Worm (Caenorhabditis elegans) whole organism, L2 larva: ENCODE data around the gene snt-7.

Experiments
- C34F6.9 ChIP-seq: fragments of 150-350 bp; optimal IDR thresholded peaks from 2 replicates; lab custom pipeline; 2014; ENCODE audit warnings: missing biosample characterization, missing genetic modification characterization
- F13H6.1 ChIP-seq: sonication (generic microtip); optimal IDR thresholded peaks from 2 replicates; lab custom pipeline; 2016; ENCODE audit warnings: missing genetic modification characterization, missing compliant biosample characterization
- R02D3.7 ChIP-seq: fragments of 150-350 bp; optimal IDR thresholded peaks from 2 replicates; lab custom pipeline; 2014; ENCODE audit warnings: missing biosample characterization, missing genetic modification characterization
- Y55F3AM.14 ChIP-seq: fragments of 200-800 bp; sonication (Bioruptor generic); optimal IDR thresholded peaks from 2 replicates; lab custom pipeline; 2018; ENCODE audit warnings: mild to moderate bottlenecking, missing genetic modification characterization, missing compliant biosample characterization
- alr-1 ChIP-seq: fragments of 150-350 bp; optimal IDR thresholded peaks from 2 replicates; lab custom pipeline; 2014; ENCODE audit warnings: missing biosample characterization, missing genetic modification characterization
- ama-1 ChIP-seq: fragments of 150-350 bp; optimal IDR thresholded peaks from 2 replicates; lab custom pipeline; 2018; ENCODE audit warnings: inconsistent platforms
- blmp-1 ChIP-seq: sonication (generic microtip); optimal IDR thresholded peaks from 2 replicates; lab custom pipeline; 2017; ENCODE audit warnings: missing genetic modification characterization, mild to moderate bottlenecking, missing compliant biosample characterization, antibody characterized with exemption, moderate library complexity; ENCODE audit not compliant: insufficient read depth
- ceh-16 ChIP-seq: fragments of 150-350 bp; optimal IDR thresholded peaks from 2 replicates; lab custom pipeline; 2014; ENCODE audit warnings: missing biosample characterization, missing genetic modification characterization
- ceh-82 ChIP-seq: fragments of 150-350 bp; optimal IDR thresholded peaks from 2 replicates; lab custom pipeline; 2014; ENCODE audit warnings: missing biosample characterization, missing genetic modification characterization
- crh-2 ChIP-seq: sonication (generic microtip); optimal IDR thresholded peaks from 2 replicates; lab custom pipeline; 2017; ENCODE audit warnings: missing biosample characterization, missing genetic modification characterization
- egl-27 ChIP-seq: sonication (generic microtip); optimal IDR thresholded peaks from 3 replicates; lab custom pipeline; 2017; ENCODE audit warnings: missing biosample characterization, missing genetic modification reagents, missing genetic modification characterization
- elt-3 ChIP-seq: sonication (generic microtip); optimal IDR thresholded peaks from 2 replicates; lab custom pipeline; 2017; ENCODE audit warnings: missing biosample characterization, missing genetic modification characterization
- fos-1 ChIP-seq: fragments of 150-350 bp; optimal IDR thresholded peaks from 2 replicates; lab custom pipeline; 2014; ENCODE audit warnings: missing biosample characterization, missing genetic modification characterization
- gmeb-1 ChIP-seq: fragments of 150-350 bp; optimal IDR thresholded peaks from 2 replicates; lab custom pipeline; 2014; ENCODE audit warnings: missing biosample characterization, missing genetic modification characterization
- lin-13 ChIP-seq: fragments of 150-350 bp; optimal IDR thresholded peaks from 2 replicates; lab custom pipeline; 2014; ENCODE audit warnings: missing biosample characterization, missing genetic modification reagents, missing genetic modification characterization
- lin-39 ChIP-seq: fragments of 150-350 bp; optimal IDR thresholded peaks from 2 replicates; lab custom pipeline; 2014; ENCODE audit warnings: missing biosample characterization, missing genetic modification reagents, missing genetic modification characterization
- lsy-2 ChIP-seq, 2 experiments: fragments of 150-350 bp in 1 of 2; sonication (generic microtip) in 1 of 2; optimal IDR thresholded peaks; 2 replicates each; lab custom pipeline; 2014 to 2017; ENCODE audit warnings: missing biosample characterization in 2 of 2, missing genetic modification characterization in 2 of 2
- mab-5 ChIP-seq: fragments of 150-350 bp; optimal IDR thresholded peaks from 2 replicates; lab custom pipeline; 2014; ENCODE audit warnings: missing biosample characterization, missing genetic modification characterization
- nhr-10 ChIP-seq: sonication (generic microtip); optimal IDR thresholded peaks from 2 replicates; lab custom pipeline; 2017; ENCODE audit warnings: missing biosample characterization, missing genetic modification characterization
- nhr-11 ChIP-seq: fragments of 150-350 bp; optimal IDR thresholded peaks from 2 replicates; lab custom pipeline; 2014; ENCODE audit warnings: missing biosample characterization, missing genetic modification characterization
- nhr-129 ChIP-seq: fragments of 150-350 bp; optimal IDR thresholded peaks from 2 replicates; lab custom pipeline; 2014; ENCODE audit warnings: missing biosample characterization, missing genetic modification characterization
- nhr-21 ChIP-seq: fragments of 150-350 bp; optimal IDR thresholded peaks from 2 replicates; lab custom pipeline; 2014; ENCODE audit warnings: missing biosample characterization, missing genetic modification characterization
- nhr-23 ChIP-seq: fragments of 150-350 bp; optimal IDR thresholded peaks from 2 replicates; lab custom pipeline; 2014; ENCODE audit warnings: missing biosample characterization, missing genetic modification reagents, missing genetic modification characterization
- nhr-25 ChIP-seq: fragments of 150-350 bp; sonication (generic microtip); optimal IDR thresholded peaks from 3 replicates; lab custom pipeline; 2014; ENCODE audit warnings: missing biosample characterization, missing genetic modification characterization
- nhr-6 ChIP-seq: fragments of 150-350 bp; optimal IDR thresholded peaks from 2 replicates; lab custom pipeline; 2014; ENCODE audit warnings: missing biosample characterization, missing genetic modification characterization
- nhr-77 ChIP-seq: fragments of 150-350 bp; optimal IDR thresholded peaks from 2 replicates; lab custom pipeline; 2014; ENCODE audit warnings: missing biosample characterization, missing genetic modification characterization
- sem-4 ChIP-seq: fragments of 150-350 bp; optimal IDR thresholded peaks from 2 replicates; lab custom pipeline; 2014; ENCODE audit warnings: missing biosample characterization, missing genetic modification reagents, missing genetic modification characterization
- skn-1 ChIP-seq: sonication (generic microtip); optimal IDR thresholded peaks from 2 replicates; lab custom pipeline; 2017; ENCODE audit warnings: missing biosample characterization, missing genetic modification characterization
- sma-3 ChIP-seq: sonication (generic microtip); optimal IDR thresholded peaks from 2 replicates; lab custom pipeline; 2016; ENCODE audit warnings: missing genetic modification reagents, missing genetic modification characterization, missing compliant biosample characterization
- sma-9 ChIP-seq, 2 experiments: fragments of 150-350 bp in 1 of 2; sonication (generic microtip) in 1 of 2; optimal IDR thresholded peaks; 2 replicates each; lab custom pipeline; 2014 to 2016; ENCODE audit warnings: missing genetic modification characterization in 2 of 2, mild to moderate bottlenecking in 1 of 2, missing biosample characterization in 1 of 2, missing compliant biosample characterization in 1 of 2, missing genetic modification reagents in 1 of 2, moderate library complexity in 1 of 2
- snpc-4 ChIP-seq: fragments of 150-350 bp; optimal IDR thresholded peaks from 2 replicates; lab custom pipeline; 2014; ENCODE audit warnings: missing biosample characterization, missing genetic modification characterization
- unc-39 ChIP-seq: fragments of 150-350 bp; optimal IDR thresholded peaks from 2 replicates; lab custom pipeline; 2014; ENCODE audit warnings: missing biosample characterization, missing genetic modification characterization
- unc-55 ChIP-seq: fragments of 150-350 bp; sonication (generic microtip); optimal IDR thresholded peaks from 3 replicates; lab custom pipeline; 2014; ENCODE audit warnings: missing biosample characterization, missing genetic modification reagents, missing genetic modification characterization
- ztf-1 ChIP-seq: fragments of 200-800 bp; sonication (Bioruptor generic); conservative IDR thresholded peaks from 2 replicates; pipeline ENCODE4 v1.3.6; 2022; ENCODE audit warnings: missing genetic modification characterization, missing compliant biosample characterization
- ztf-11 ChIP-seq: sonication (generic microtip); optimal IDR thresholded peaks from 2 replicates; lab custom pipeline; 2017; ENCODE audit warnings: missing biosample characterization, missing genetic modification characterization
- ztf-4 ChIP-seq: fragments of 150-350 bp; optimal IDR thresholded peaks from 2 replicates; lab custom pipeline; 2014; ENCODE audit warnings: missing biosample characterization, missing genetic modification characterization

snt-7 gene

ce11 chrX:15199052-15199451 is at the start of gene snt-7:
TSS of gene snt-7 (minus strand) at chrX:15199152.
- no peak for TF ChIP-seq ztf-11 (tag; lab: Kevin White, UChicago)
- no peak for TF ChIP-seq Y55F3AM.14 (GFP tag; lab: Kevin White, UChicago)
- no peak for TF ChIP-seq skn-1 (tag; lab: Kevin White, UChicago)
- no peak for TF ChIP-seq nhr-77 (tag; lab: Kevin White, UChicago)
- TF ChIP-seq alr-1 (tag; lab: Kevin White, UChicago): no peak
- no peak for TF ChIP-seq mab-5

- TF ChIP-seq Y55F3AM.14 (GFP tag; lab: Kevin White, UChicago) (no peak), nhr-25 (tag; lab: Kevin White, UChicago) (no peak), sma-9 (GFP tag; optimal IDR thresholded peaks at IDR 0.05; lab: Kevin White, UChicago) (peak; percentile 19), sma-9 (tag; optimal IDR thresholded peaks at IDR 0.05; lab: Kevin White, UChicago) (no peak), nhr-129 (tag; lab: Kevin White, UChicago) (peak; percentile 26), unc-55 (no peak), fos-1 (peak; percentile 26), egl-27 (tag; lab: Kevin White, UChicago) (no peak), lin-39 (no peak), ceh-16 (tag; lab: Kevin White, UChicago) (no peak), nhr-21 (no peak), unc-39 (tag; lab: Kevin White, UChicago) (no peak), crh-2 (tag; lab: Kevin White, UChicago) (no peak), ztf-11 (tag; lab: Kevin White, UChicago) (no peak), elt-3 (tag; lab: Kevin White, UChicago) (no peak), nhr-23 (tag; lab: Kevin White, UChicago) (no peak)
- TF ChIP-seq, all 48 proteins: peak for 3
Observed at ce11 chrX:15246595-15246994, 47.6 kb upstream of the snt-7 start.

ce11 chrX:15246182-15246581 is 47.2 kb upstream of the snt-7 start, which contains the start of gene piki-1:
TSS of gene piki-1 (minus strand) at chrX:15246399.
- no peak for TF ChIP-seq blmp-1 (tag; lab: Kevin White, UChicago)
- no peak for TF ChIP-seq sma-9 (GFP tag; optimal IDR thresholded peaks at IDR 0.05; lab: Kevin White, UChicago)
- TF ChIP-seq sma-9 (tag; optimal IDR thresholded peaks at IDR 0.05; lab: Kevin White, UChicago): no peak
- no peak for TF ChIP-seq ama-1 (lab: Kevin White, UChicago)

- no peak for TF ChIP-seq nhr-6
- no peak for TF ChIP-seq blmp-1 (tag; lab: Kevin White, UChicago)
- TF ChIP-seq alr-1 (tag; lab: Kevin White, UChicago): no peak
- TF ChIP-seq nhr-129 (tag; lab: Kevin White, UChicago): no peak
- no peak for TF ChIP-seq unc-55
Observed at ce11 chrX:15242726-15243125, 43.8 kb upstream of the snt-7 start.

- no peak for TF ChIP-seq unc-55
- TF ChIP-seq ama-1 (lab: Kevin White, UChicago): no peak
- TF ChIP-seq ztf-1 (GFP tag; lab: Robert Waterston, UW): no peak
- TF ChIP-seq nhr-129 (tag; lab: Kevin White, UChicago): no peak
- no peak for TF ChIP-seq elt-3 (tag; lab: Kevin White, UChicago)
Observed at ce11 chrX:15241169-15241568, 42.2 kb upstream of the snt-7 start.

- TF ChIP-seq blmp-1 (tag; lab: Kevin White, UChicago) (no peak), ztf-11 (tag; lab: Kevin White, UChicago) (no peak), ceh-82 (no peak), ztf-4 (tag; lab: Kevin White, UChicago) (no peak), ceh-16 (tag; lab: Kevin White, UChicago) (no peak), nhr-10 (tag; lab: Kevin White, UChicago) (no peak), nhr-129 (tag; lab: Kevin White, UChicago) (peak; percentile 20), ama-1 (lab: Kevin White, UChicago) (no peak), lsy-2 (tag; optimal IDR thresholded peaks at IDR 0.05; lab: Kevin White, UChicago) (no peak), F13H6.1 (tag; lab: Kevin White, UChicago) (no peak), sma-9 (GFP tag; optimal IDR thresholded peaks at IDR 0.05; lab: Kevin White, UChicago) (no peak), sma-9 (tag; optimal IDR thresholded peaks at IDR 0.05; lab: Kevin White, UChicago) (no peak), R02D3.7 (no peak), elt-3 (tag; lab: Kevin White, UChicago) (no peak), sem-4 (no peak), fos-1 (peak; percentile 15), sma-3 (GFP tag; lab: Kevin White, UChicago) (peak; percentile 35), mab-5 (no peak), nhr-11 (tag; lab: Kevin White, UChicago) (no peak), gmeb-1 (tag; lab: Kevin White, UChicago) (no peak), ztf-1 (GFP tag; lab: Robert Waterston, UW) (no peak), nhr-21 (peak; percentile 43), snpc-4 (tag; lab: Kevin White, UChicago) (no peak), unc-39 (tag; lab: Kevin White, UChicago) (no peak), unc-55 (no peak), crh-2 (tag; lab: Kevin White, UChicago) (no peak), nhr-25 (tag; lab: Kevin White, UChicago) (no peak), C34F6.9 (tag; lab: Kevin White, UChicago) (no peak), lin-13 (GFP tag; lab: Kevin White, UChicago) (no peak), nhr-6 (no peak)
Observed at ce11 chrX:15236036-15236435, 37.1 kb upstream of the snt-7 start.
